3 fruit fly cellular contexts compared by ENCODE assay signal in genomic region chr3L:18076649-18077048, dm6.
TF ChIP-seq lines count a peak whose summit lies in the region.

No protein-coding gene starts in this region.

- no peak for TF ChIP-seq CTCF in whole organism, embryonic (GFP tag; optimal IDR thresholded peaks at IDR 0.05; lab: Kevin White, UChicago)

TF ChIP-seq in whole organism, embryonic, 481 proteins besides CTCF, POLR2A, EP300 and RAD21:
- TF ChIP-seq bsh (GFP tag; optimal IDR thresholded peaks at IDR 0.05; lab: Kevin White, UChicago) (peak in 1 of 2 experiments; percentile 22), stwl (tag; optimal IDR thresholded peaks at IDR 0.05; lab: Kevin White, UChicago) (peak; percentile 20), vfl (GFP tag; optimal IDR thresholded peaks at IDR 0.05; lab: Kevin White, UChicago) (no peak), HHEX (GFP tag; optimal IDR thresholded peaks at IDR 0.05; lab: Kevin White, UChicago) (no peak), Blimp-1 (GFP tag; optimal IDR thresholded peaks at IDR 0.05; lab: Kevin White, UChicago) (peak; percentile 73), peb (GFP tag; IDR thresholded peaks at IDR 0.05; lab: Robert Waterston, UW) (no peak), Opbp (GFP tag; IDR thresholded peaks at IDR 0.05; lab: Robert Waterston, UW; ENCODE audit: partially characterized antibody) (no peak)

TF ChIP-seq in whole organism, prepupa, 60 proteins besides CTCF, POLR2A, EP300 and RAD21:
- TF ChIP-seq topi (GFP tag; optimal IDR thresholded peaks at IDR 0.05; lab: Kevin White, UChicago): no peak
- TF ChIP-seq vri (GFP tag; optimal IDR thresholded peaks at IDR 0.05; lab: Kevin White, UChicago): no peak
- TF ChIP-seq dac (GFP tag; optimal IDR thresholded peaks at IDR 0.05; lab: Kevin White, UChicago): no peak
- no peak for TF ChIP-seq CG3032 (tag; optimal IDR thresholded peaks at IDR 0.05; lab: Kevin White, UChicago)
- no peak for TF ChIP-seq fd85E (GFP tag; optimal IDR thresholded peaks at IDR 0.05; lab: Kevin White, UChicago)
- peak; percentile 27; the same call in 1 of the 2 replicates for TF ChIP-seq CG15336 (GFP tag; IDR thresholded peaks at IDR 0.05; lab: Robert Waterston, UW)
- TF ChIP-seq CG9139 (GFP tag; optimal IDR thresholded peaks at IDR 0.05; lab: Kevin White, UChicago): no peak
- no peak for TF ChIP-seq Eip78C (GFP tag; lab: Kevin White, UChicago)
- TF ChIP-seq CG8319 (GFP tag; optimal IDR thresholded peaks at IDR 0.05; lab: Kevin White, UChicago): no peak
- peak; percentile 4 for TF ChIP-seq Eip75B (GFP tag; optimal IDR thresholded peaks at IDR 0.05; lab: Kevin White, UChicago)
- peak; percentile 39 for TF ChIP-seq CG6276 (GFP tag; optimal IDR thresholded peaks at IDR 0.05; lab: Kevin White, UChicago)
- no peak for TF ChIP-seq fd59A (GFP tag; optimal IDR thresholded peaks at IDR 0.05; lab: Kevin White, UChicago)
- TF ChIP-seq CG8119 (GFP tag; IDR thresholded peaks at IDR 0.05; lab: Robert Waterston, UW): no peak
- TF ChIP-seq Ets21C (GFP tag; optimal IDR thresholded peaks at IDR 0.05; lab: Kevin White, UChicago): no peak
- no peak for TF ChIP-seq CG8632 (GFP tag; optimal IDR thresholded peaks at IDR 0.05; lab: Kevin White, UChicago)
- TF ChIP-seq fkh (GFP tag; optimal IDR thresholded peaks at IDR 0.05; lab: Kevin White, UChicago): no peak
- TF ChIP-seq Hr4 (GFP tag; optimal IDR thresholded peaks at IDR 0.05; lab: Kevin White, UChicago): no peak
- TF ChIP-seq Gug (GFP tag; IDR thresholded peaks at IDR 0.05; lab: Robert Waterston, UW): no peak
- TF ChIP-seq eg (GFP tag; IDR thresholded peaks at IDR 0.05; lab: Robert Waterston, UW): no peak
- TF ChIP-seq OdsH (GFP tag; optimal IDR thresholded peaks at IDR 0.05; lab: Kevin White, UChicago): no peak
- TF ChIP-seq lz (GFP tag; optimal IDR thresholded peaks at IDR 0.05; lab: Kevin White, UChicago): no peak
- no peak for TF ChIP-seq CG1621 (tag; optimal IDR thresholded peaks at IDR 0.05; lab: Kevin White, UChicago)
- TF ChIP-seq Met (GFP tag; optimal IDR thresholded peaks at IDR 0.05; lab: Kevin White, UChicago): no peak
- peak; percentile 31 for TF ChIP-seq CG32006 (GFP tag; optimal IDR thresholded peaks at IDR 0.05; lab: Kevin White, UChicago)
- no peak for TF ChIP-seq salr (GFP tag; optimal IDR thresholded peaks at IDR 0.05; lab: Kevin White, UChicago)
- TF ChIP-seq ss (GFP tag; optimal IDR thresholded peaks at IDR 0.05; lab: Kevin White, UChicago): peak in 1 of 2 experiments; percentile 4
- TF ChIP-seq pdm3 (GFP tag; optimal IDR thresholded peaks at IDR 0.05; lab: Kevin White, UChicago): no peak
- TF ChIP-seq CG11762 (GFP tag; optimal IDR thresholded peaks at IDR 0.05; lab: Kevin White, UChicago; ENCODE audit: insufficient read depth): no peak
- no peak for TF ChIP-seq Ets96B (tag; optimal IDR thresholded peaks at IDR 0.05; lab: Kevin White, UChicago)
- TF ChIP-seq CG6854 (GFP tag; optimal IDR thresholded peaks at IDR 0.05; lab: Kevin White, UChicago): no peak
- TF ChIP-seq acj6 (GFP tag; optimal IDR thresholded peaks at IDR 0.05; lab: Kevin White, UChicago): no peak
- TF ChIP-seq cyc (GFP tag; optimal IDR thresholded peaks at IDR 0.05; lab: Kevin White, UChicago): no peak
- no peak for TF ChIP-seq dsx (GFP tag; optimal IDR thresholded peaks at IDR 0.05; lab: Kevin White, UChicago; ENCODE audit: poor library complexity, severe bottlenecking)
- no peak for TF ChIP-seq spab (GFP tag; optimal IDR thresholded peaks at IDR 0.05; lab: Kevin White, UChicago)
- no peak for TF ChIP-seq CG11294 (GFP tag; IDR thresholded peaks at IDR 0.05; lab: Robert Waterston, UW)
- no peak for TF ChIP-seq Sox14 (GFP tag; optimal IDR thresholded peaks at IDR 0.05; lab: Kevin White, UChicago)
- TF ChIP-seq CG11902 (GFP tag; optimal IDR thresholded peaks at IDR 0.05; lab: Kevin White, UChicago): no peak

TF ChIP-seq in whole organism, pupa, 21 proteins besides CTCF, POLR2A, EP300 and RAD21:
- TF ChIP-seq CG13204 (GFP tag; optimal IDR thresholded peaks at IDR 0.05; lab: Kevin White, UChicago) (no peak), CG8301 (tag; optimal IDR thresholded peaks at IDR 0.05; lab: Kevin White, UChicago) (peak; percentile 67), CG4496 (GFP tag; IDR thresholded peaks at IDR 0.05; lab: Robert Waterston, UW) (0 out of 3 replicates have a peak, but pooled peaks have one; percentile 47), CG14655 (GFP tag; optimal IDR thresholded peaks at IDR 0.05; lab: Kevin White, UChicago) (peak; percentile 74)

Comparison
In these comparisons a context has a peak if more than half of its experiments do, and no peak if none do; other contexts are left out.
1. Of the 7 proteins assayed by ChIP-seq in both whole organism, embryonic and whole organism, prepupa: peak only in whole organism, embryonic: Blimp-1; only in whole organism, prepupa: none; in both: none; in neither: 6.